Worm (Caenorhabditis elegans): Measurements from ENCODE around the gene heh-1.

ce11 chrIII:3152848-3153247 is 46.5 kb downstream of the heh-1 start, which contains the start of gene C44B11.6:
- TF ChIP-seq R02D3.7 (tag; optimal IDR thresholded peaks at IDR 0.05) (no peak), ZK546.5 (tag; optimal IDR thresholded peaks at IDR 0.05) (no peak), pha-4 (GFP tag; IDR thresholded peaks at IDR 0.05) (no peak), pha-4 (tag; optimal IDR thresholded peaks at IDR 0.05) (no peak), lin-13 (GFP tag; optimal IDR thresholded peaks at IDR 0.05) (no peak), aly-2 (tag; optimal IDR thresholded peaks at IDR 0.05) (no peak), nhr-11 (tag; optimal IDR thresholded peaks at IDR 0.05) (no peak), mdl-1 (tag; optimal IDR thresholded peaks at IDR 0.05) (no peak), hlh-30 (tag; optimal IDR thresholded peaks at IDR 0.05; ENCODE audit: insufficient read depth) (no peak), snpc-4 (tag; optimal IDR thresholded peaks at IDR 0.05) (no peak), unc-39 (tag; optimal IDR thresholded peaks at IDR 0.05) (no peak)

All from whole organism, L4 larva.